Worm (Caenorhabditis elegans) whole organism, late embryonic: ENCODE results near the gene srbc-61.

Source experiments
- C38D4.7 ChIP-seq: fragments of 200-800 bp; sonication (Bioruptor generic); optimal IDR thresholded peaks from 2 replicates; lab custom pipeline; 2018; ENCODE audit warnings: mild to moderate bottlenecking, missing genetic modification characterization, moderate library complexity, missing compliant biosample characterization
- ceh-34 ChIP-seq: sonication (generic microtip); optimal IDR thresholded peaks from 2 replicates; lab custom pipeline; 2016; ENCODE audit warnings: mild to moderate bottlenecking, missing genetic modification characterization, missing compliant biosample characterization
- ceh-45 ChIP-seq: fragments of 200-800 bp; sonication (Bioruptor generic); IDR thresholded peaks from 2 replicates; pipeline ENCODE4 v1.3.6; 2022; ENCODE audit warnings: missing genetic modification reagents, missing genetic modification characterization, missing compliant biosample characterization
- ceh-9 ChIP-seq: sonication (generic microtip); optimal IDR thresholded peaks from 2 replicates; lab custom pipeline; 2016; ENCODE audit warnings: mild to moderate bottlenecking, missing genetic modification characterization, inconsistent platforms, missing compliant biosample characterization
- fkh-10 ChIP-seq: fragments of 150-350 bp; optimal IDR thresholded peaks from 2 replicates; lab custom pipeline; 2014; ENCODE audit warnings: missing biosample characterization, missing genetic modification reagents, missing genetic modification characterization
- odd-2 ChIP-seq: sonication (generic microtip); optimal IDR thresholded peaks from 2 replicates; lab custom pipeline; 2017; ENCODE audit warnings: antibody characterized with exemption, mild to moderate bottlenecking, missing genetic modification characterization, missing compliant biosample characterization
- rnt-1 ChIP-seq: sonication (generic microtip); optimal IDR thresholded peaks from 2 replicates; lab custom pipeline; 2016; ENCODE audit warnings: missing genetic modification characterization, missing compliant biosample characterization
- sox-4 ChIP-seq: sonication (generic microtip); optimal IDR thresholded peaks from 2 replicates; lab custom pipeline; 2017; ENCODE audit warnings: mild to moderate bottlenecking, missing genetic modification characterization, inconsistent platforms, missing compliant biosample characterization

DNA sequence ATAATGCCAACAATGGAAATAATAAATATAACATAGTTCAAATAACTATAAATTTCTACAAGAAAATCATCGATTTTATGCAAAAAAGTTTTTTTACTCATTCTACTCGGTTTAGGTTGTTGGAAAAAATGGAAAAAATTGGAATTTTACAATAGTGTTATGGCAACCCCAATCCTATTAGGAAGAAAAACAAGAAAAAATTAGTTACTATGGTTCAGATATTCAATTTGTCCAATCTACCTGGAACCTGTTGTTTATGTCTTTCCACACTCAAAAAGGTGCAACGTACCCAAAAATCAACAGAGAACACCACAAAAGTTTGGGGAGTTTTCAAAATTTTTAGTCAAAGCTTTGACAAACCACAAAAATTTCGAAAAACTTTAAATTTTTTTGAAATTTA, 46.5 kb upstream of the srbc-61 start, which contains the start of gene T27C5.10:
- TF ChIP-seq ceh-34, result no peak
- TF ChIP-seq ceh-9 (tag; lab: Kevin White, UChicago), result no peak
- TF ChIP-seq sox-4, result no peak
- no peak for TF ChIP-seq C38D4.7 (GFP tag; lab: Kevin White, UChicago)
- no peak for TF ChIP-seq rnt-1
- TF ChIP-seq odd-2 (tag; lab: Kevin White, UChicago), result no peak
- no peak for TF ChIP-seq fkh-10 (GFP tag; lab: Kevin White, UChicago)
- TF ChIP-seq ceh-45, result no peak
